Worm (Caenorhabditis elegans) whole organism, L1 larva: ENCODE measurements around the gene Y47D7A.17.

Source experiments
- ama-1 ChIP-seq: fragments of 150-350 bp; optimal IDR thresholded peaks from 2 replicates; lab custom pipeline; 2014
- grh-1 ChIP-seq: fragments of 200-800 bp; sonication (Bioruptor generic); IDR thresholded peaks from 2 replicates; pipeline ENCODE4 v1.3.6; 2022; ENCODE audit warnings: missing genetic modification reagents, missing genetic modification characterization, missing compliant biosample characterization
- jun-1 ChIP-seq: fragments of 150-350 bp; optimal IDR thresholded peaks from 2 replicates; lab custom pipeline; 2014; ENCODE audit warnings: missing biosample characterization, missing genetic modification reagents, missing genetic modification characterization
- lin-13 ChIP-seq: fragments of 150-350 bp; optimal IDR thresholded peaks from 2 replicates; lab custom pipeline; 2014; ENCODE audit warnings: missing biosample characterization, missing genetic modification reagents, missing genetic modification characterization
- nhr-11 ChIP-seq: fragments of 150-350 bp; optimal IDR thresholded peaks from 2 replicates; lab custom pipeline; 2014; ENCODE audit warnings: missing biosample characterization, missing genetic modification characterization
- nhr-12 ChIP-seq: sonication (generic microtip); optimal IDR thresholded peaks from 2 replicates; lab custom pipeline; 2017; ENCODE audit warnings: missing biosample characterization, missing genetic modification characterization
- nhr-237 ChIP-seq: fragments of 150-350 bp; optimal IDR thresholded peaks from 2 replicates; lab custom pipeline; 2014; ENCODE audit warnings: missing biosample characterization, missing genetic modification characterization
- nhr-77 ChIP-seq: fragments of 150-350 bp; optimal IDR thresholded peaks from 2 replicates; lab custom pipeline; 2014; ENCODE audit warnings: missing biosample characterization, missing genetic modification characterization
- rnt-1 ChIP-seq: sonication (generic microtip); optimal IDR thresholded peaks from 2 replicates; lab custom pipeline; 2016; ENCODE audit warnings: mild to moderate bottlenecking, missing genetic modification characterization, moderate library complexity, missing compliant biosample characterization
- skn-1 ChIP-seq: fragments of 150-350 bp; optimal IDR thresholded peaks from 2 replicates; lab custom pipeline; 2014; ENCODE audit warnings: missing biosample characterization, missing genetic modification characterization
- unc-62 ChIP-seq: fragments of 150-350 bp; optimal IDR thresholded peaks from 2 replicates; lab custom pipeline; 2014; ENCODE audit warnings: missing biosample characterization, missing genetic modification reagents, missing genetic modification characterization
- ztf-11 ChIP-seq, 2 experiments: sonication (generic microtip); optimal IDR thresholded peaks; 2 replicates each; lab custom pipeline; 2016 to 2017; ENCODE audit warnings: missing genetic modification characterization in 2 of 2, missing biosample characterization in 1 of 2, missing compliant biosample characterization in 1 of 2

DNA sequence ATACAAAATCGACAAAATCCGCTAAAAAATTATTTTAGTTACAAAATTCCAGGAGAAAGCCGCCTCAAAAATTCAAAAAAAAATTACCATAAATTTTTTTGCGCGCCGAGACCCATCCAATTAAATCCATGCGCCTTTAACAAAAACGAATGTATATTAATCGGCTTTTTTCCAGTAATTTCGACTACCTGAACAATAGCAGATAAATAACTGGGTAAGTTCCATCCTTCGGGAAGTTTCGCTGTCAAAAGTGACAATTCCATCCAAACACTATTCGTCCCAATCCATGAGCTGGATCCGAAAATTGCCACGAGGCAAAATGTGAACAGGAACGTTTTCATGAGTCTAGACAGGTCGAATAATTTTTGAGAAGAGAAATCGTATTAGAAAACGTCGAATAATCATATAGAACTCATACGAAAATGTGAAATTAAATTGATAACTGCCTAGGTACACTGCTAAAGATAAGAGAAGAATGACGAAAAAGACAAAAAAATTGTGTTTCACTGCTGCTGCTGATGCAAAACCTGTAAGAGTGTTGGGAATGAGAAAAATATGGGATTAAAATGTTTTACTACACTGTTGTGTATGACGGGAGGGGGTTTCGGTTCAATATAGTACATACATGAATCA is 31.3 kb upstream of the Y47D7A.17 start, which contains the start of gene rft-1:
- TF ChIP-seq nhr-11 (tag; lab: Kevin White, UChicago) = no peak
- no peak for TF ChIP-seq nhr-77 (tag; lab: Kevin White, UChicago)
- TF ChIP-seq jun-1 (tag; lab: Kevin White, UChicago) = no peak
- TF ChIP-seq unc-62 (GFP tag; lab: Kevin White, UChicago) = no peak
- TF ChIP-seq nhr-237 = no peak
- no peak for TF ChIP-seq lin-13
- no peak for TF ChIP-seq ztf-11 (tag; optimal IDR thresholded peaks at IDR 0.05; lab: Kevin White, UChicago)
- TF ChIP-seq grh-1 (GFP tag; lab: Robert Waterston, UW) = no peak
- TF ChIP-seq nhr-12 (tag; lab: Kevin White, UChicago) = no peak
- no peak for TF ChIP-seq rnt-1 (tag; lab: Kevin White, UChicago)
- TF ChIP-seq skn-1 (tag; lab: Kevin White, UChicago) = no peak
- TF ChIP-seq ama-1 (lab: Kevin White, UChicago) = no peak
